Worm (Caenorhabditis elegans): ENCODE results near the gene eelo-1.

The eelo-1 gene

ce11 chrIII:1558441-1559159 lies at the start of gene eelo-1, which contains the start of gene Y67D2.2:
eelo-1 (minus strand) TSS chrIII:1558529.
Y67D2.2 (plus strand) TSS chrIII:1558800.
- no peak for TF ChIP-seq tra-4 (tag; optimal IDR thresholded peaks at IDR 0.05)
- TF ChIP-seq aly-1 (tag; optimal IDR thresholded peaks at IDR 0.05) = no peak
- no peak for TF ChIP-seq ceh-36 (tag; optimal IDR thresholded peaks at IDR 0.05)
- TF ChIP-seq pes-1 (GFP tag; IDR thresholded peaks at IDR 0.05) = no peak
- no peak for TF ChIP-seq hnd-1 (tag; optimal IDR thresholded peaks at IDR 0.05)
- TF ChIP-seq ets-7 (tag; optimal IDR thresholded peaks at IDR 0.05) = no peak
- no peak for TF ChIP-seq tbx-11 (GFP tag; IDR thresholded peaks at IDR 0.05)
- TF ChIP-seq sea-1 (GFP tag; conservative IDR thresholded peaks at IDR 0.05) = no peak
- no peak for TF ChIP-seq F13C5.2 (tag; optimal IDR thresholded peaks at IDR 0.05)
- no peak for TF ChIP-seq ama-1 (optimal IDR thresholded peaks at IDR 0.05)
- TF ChIP-seq B0310.2 (tag; optimal IDR thresholded peaks at IDR 0.05) = no peak
- no peak for TF ChIP-seq tbx-37 (GFP tag; conservative IDR thresholded peaks at IDR 0.05)

- TF ChIP-seq scrt-1 (GFP tag; IDR thresholded peaks at IDR 0.05) = no peak
- TF ChIP-seq ama-1 (optimal IDR thresholded peaks at IDR 0.05) = no peak
- no peak for TF ChIP-seq ceh-13 (GFP tag; optimal IDR thresholded peaks at IDR 0.05)
- no peak for TF ChIP-seq ets-7 (tag; optimal IDR thresholded peaks at IDR 0.05)
- TF ChIP-seq B0310.2 (tag; optimal IDR thresholded peaks at IDR 0.05) = no peak
- TF ChIP-seq ceh-36 (tag; optimal IDR thresholded peaks at IDR 0.05) = no peak
- no peak for TF ChIP-seq hnd-1 (tag; optimal IDR thresholded peaks at IDR 0.05)
- no peak for TF ChIP-seq flt-1 (GFP tag; IDR thresholded peaks at IDR 0.05)
- no peak for TF ChIP-seq hmg-4 (GFP tag; optimal IDR thresholded peaks at IDR 0.05)
- TF ChIP-seq aly-1 (tag; optimal IDR thresholded peaks at IDR 0.05) = no peak
- no peak for TF ChIP-seq F13C5.2 (tag; optimal IDR thresholded peaks at IDR 0.05)
- no peak for TF ChIP-seq tra-4 (tag; optimal IDR thresholded peaks at IDR 0.05)
- no peak for TF ChIP-seq pes-1 (GFP tag; IDR thresholded peaks at IDR 0.05)
- TF ChIP-seq tbx-37 (GFP tag; conservative IDR thresholded peaks at IDR 0.05) = no peak
- no peak for TF ChIP-seq tbx-11 (GFP tag; IDR thresholded peaks at IDR 0.05)
- no peak for TF ChIP-seq hmbx-1 (tag; optimal IDR thresholded peaks at IDR 0.05)
Measured at ce11 chrIII:1607659-1608058, 49.3 kb upstream of the eelo-1 start.

- peak; percentile 72 for TF ChIP-seq tra-4 (tag; optimal IDR thresholded peaks at IDR 0.05)
- peak; percentile 72 for TF ChIP-seq ceh-13 (GFP tag; optimal IDR thresholded peaks at IDR 0.05)
- peak; percentile 87 for TF ChIP-seq B0310.2 (tag; optimal IDR thresholded peaks at IDR 0.05)
- peak; percentile 88 for TF ChIP-seq flt-1 (GFP tag; IDR thresholded peaks at IDR 0.05)
- TF ChIP-seq pes-1 (GFP tag; IDR thresholded peaks at IDR 0.05) = peak; percentile 92
- peak; percentile 64 for TF ChIP-seq hmbx-1 (tag; optimal IDR thresholded peaks at IDR 0.05)
- TF ChIP-seq tbx-37 (GFP tag; conservative IDR thresholded peaks at IDR 0.05) = peak; percentile 77
- TF ChIP-seq aly-1 (tag; optimal IDR thresholded peaks at IDR 0.05) = peak; percentile 75
- peak; percentile 89 for TF ChIP-seq sea-1 (GFP tag; conservative IDR thresholded peaks at IDR 0.05)
- peak; percentile 93 for TF ChIP-seq scrt-1 (GFP tag; IDR thresholded peaks at IDR 0.05)
- peak; percentile 75 for TF ChIP-seq F13C5.2 (tag; optimal IDR thresholded peaks at IDR 0.05)
- TF ChIP-seq hmg-4 (GFP tag; optimal IDR thresholded peaks at IDR 0.05) = peak; percentile 96
- peak; percentile 69 for TF ChIP-seq hnd-1 (tag; optimal IDR thresholded peaks at IDR 0.05)
- no peak for TF ChIP-seq ama-1 (optimal IDR thresholded peaks at IDR 0.05)
- TF ChIP-seq ceh-36 (tag; optimal IDR thresholded peaks at IDR 0.05) = peak; percentile 82
- peak; percentile 78 for TF ChIP-seq tbx-11 (GFP tag; IDR thresholded peaks at IDR 0.05)
- TF ChIP-seq ets-7 (tag; optimal IDR thresholded peaks at IDR 0.05) = peak; percentile 66
Measured at ce11 chrIII:1604514-1604976, 46.2 kb upstream of the eelo-1 start, which contains the start of gene Y22D7AL.6. Y22D7AL.6 (plus strand) TSS chrIII:1604926.

ce11 chrIII:1603776-1604175 lies 45.4 kb upstream of the eelo-1 start:
- TF ChIP-seq scrt-1 (GFP tag; IDR thresholded peaks at IDR 0.05) (no peak), B0310.2 (tag; optimal IDR thresholded peaks at IDR 0.05) (no peak), pes-1 (GFP tag; IDR thresholded peaks at IDR 0.05) (0 out of 2 replicates have a peak, but pooled peaks have one; percentile 32), hmg-4 (GFP tag; optimal IDR thresholded peaks at IDR 0.05) (no peak), sea-1 (GFP tag; conservative IDR thresholded peaks at IDR 0.05) (0 out of 2 replicates have a peak, but pooled peaks have one; percentile 16)

- TF ChIP-seq ama-1 (optimal IDR thresholded peaks at IDR 0.05) (no peak), B0310.2 (tag; optimal IDR thresholded peaks at IDR 0.05) (no peak), ceh-13 (GFP tag; optimal IDR thresholded peaks at IDR 0.05) (no peak), flt-1 (GFP tag; IDR thresholded peaks at IDR 0.05) (no peak), hmg-4 (GFP tag; optimal IDR thresholded peaks at IDR 0.05) (no peak), aly-1 (tag; optimal IDR thresholded peaks at IDR 0.05) (no peak), hmbx-1 (tag; optimal IDR thresholded peaks at IDR 0.05) (no peak), scrt-1 (GFP tag; IDR thresholded peaks at IDR 0.05) (no peak), F13C5.2 (tag; optimal IDR thresholded peaks at IDR 0.05) (no peak), tbx-37 (GFP tag; conservative IDR thresholded peaks at IDR 0.05) (no peak), pes-1 (GFP tag; IDR thresholded peaks at IDR 0.05) (no peak), tra-4 (tag; optimal IDR thresholded peaks at IDR 0.05) (no peak)
Measured at ce11 chrIII:1602682-1603081, 44.4 kb upstream of the eelo-1 start.

ce11 chrIII:1601464-1602169 lies 43.3 kb upstream of the eelo-1 start:
- peak; percentile 51 for TF ChIP-seq B0310.2 (tag; optimal IDR thresholded peaks at IDR 0.05)
- TF ChIP-seq hmbx-1 (tag; optimal IDR thresholded peaks at IDR 0.05) = no peak
- TF ChIP-seq aly-1 (tag; optimal IDR thresholded peaks at IDR 0.05) = peak; percentile 44
- peak; percentile 75 for TF ChIP-seq tbx-37 (GFP tag; conservative IDR thresholded peaks at IDR 0.05)
- peak; percentile 57 for TF ChIP-seq hmg-4 (GFP tag; optimal IDR thresholded peaks at IDR 0.05)
- peak; percentile 81 for TF ChIP-seq tbx-11 (GFP tag; IDR thresholded peaks at IDR 0.05)
- TF ChIP-seq hnd-1 (tag; optimal IDR thresholded peaks at IDR 0.05) = peak; percentile 49
- TF ChIP-seq ama-1 (optimal IDR thresholded peaks at IDR 0.05) = no peak
- TF ChIP-seq sea-1 (GFP tag; conservative IDR thresholded peaks at IDR 0.05) = peak; percentile 85
- no peak for TF ChIP-seq ets-7 (tag; optimal IDR thresholded peaks at IDR 0.05)
- peak; percentile 31 for TF ChIP-seq F13C5.2 (tag; optimal IDR thresholded peaks at IDR 0.05)
- TF ChIP-seq ceh-36 (tag; optimal IDR thresholded peaks at IDR 0.05) = peak; percentile 78
- no peak for TF ChIP-seq tra-4 (tag; optimal IDR thresholded peaks at IDR 0.05)
- no peak for TF ChIP-seq ceh-13 (GFP tag; optimal IDR thresholded peaks at IDR 0.05)
- TF ChIP-seq scrt-1 (GFP tag; IDR thresholded peaks at IDR 0.05) = peak; percentile 71
- TF ChIP-seq pes-1 (GFP tag; IDR thresholded peaks at IDR 0.05) = peak; percentile 82
- TF ChIP-seq flt-1 (GFP tag; IDR thresholded peaks at IDR 0.05) = peak; percentile 72

Measured in whole organism, early embryonic.